Worm (Caenorhabditis elegans): Measurements from ENCODE around the gene T01B7.9.

- no peak for TF ChIP-seq him-1 (tag; optimal IDR thresholded peaks at IDR 0.05)
- no peak for TF ChIP-seq W03F9.2 (tag; optimal IDR thresholded peaks at IDR 0.05)
Observed at ce11 chrII:8721955-8722524, 4.6 kb downstream of the T01B7.9 start, which contains the start of gene trcs-2.

Data from whole organism, L4/young adult.